Worm (Caenorhabditis elegans): ENCODE data around the gene ham-3.

The ham-3 gene

ce11 chrIII:10156269-10156668, 35.7 kb downstream of the ham-3 start:
- TF ChIP-seq egrh-3 (GFP tag; IDR thresholded peaks at IDR 0.05) (no peak), mcd-1 (GFP tag; IDR thresholded peaks at IDR 0.05) (no peak), athp-1 (tag; optimal IDR thresholded peaks at IDR 0.05) (no peak), Y53G8AR.9 (GFP tag; conservative IDR thresholded peaks at IDR 0.05) (no peak), F23B12.7 (tag; optimal IDR thresholded peaks at IDR 0.05; ENCODE audit: insufficient read depth) (no peak), F33H1.4 (GFP tag; IDR thresholded peaks at IDR 0.05) (no peak)

ce11 chrIII:10160385-10160784, 39.8 kb downstream of the ham-3 start, which contains the start of the genes K08E5.5 and mua-3:
K08E5.5 (minus strand) TSS chrIII:10160485.
mua-3 (plus strand) TSS chrIII:10160697.
- TF ChIP-seq ztf-22 (GFP tag; optimal IDR thresholded peaks at IDR 0.05), result no peak
- TF ChIP-seq tlf-1 (GFP tag; optimal IDR thresholded peaks at IDR 0.05), result no peak
- no peak for TF ChIP-seq mes-4 (tag; optimal IDR thresholded peaks at IDR 0.05)
- TF ChIP-seq mcd-1 (GFP tag; IDR thresholded peaks at IDR 0.05), result no peak
- TF ChIP-seq F22D6.2 (tag; optimal IDR thresholded peaks at IDR 0.05), result no peak
- TF ChIP-seq F57A8.1 (GFP tag; optimal IDR thresholded peaks at IDR 0.05), result no peak
- TF ChIP-seq Y56A3A.18 (GFP tag; IDR thresholded peaks at IDR 0.05), result no peak
- no peak for TF ChIP-seq B0336.3 (GFP tag; IDR thresholded peaks at IDR 0.05)
- TF ChIP-seq efl-1 (GFP tag; optimal IDR thresholded peaks at IDR 0.05), result no peak
- no peak for TF ChIP-seq B0035.1 (tag; optimal IDR thresholded peaks at IDR 0.05)
- no peak for TF ChIP-seq lin-35 (GFP tag; optimal IDR thresholded peaks at IDR 0.05)
- no peak for TF ChIP-seq snpc-3.4 (tag; optimal IDR thresholded peaks at IDR 0.05)
- TF ChIP-seq snpc-1.3 (tag; optimal IDR thresholded peaks at IDR 0.05; ENCODE audit: insufficient read depth), result no peak
- TF ChIP-seq nhr-27 (tag; optimal IDR thresholded peaks at IDR 0.05), result no peak
- no peak for TF ChIP-seq chd-7 (tag; optimal IDR thresholded peaks at IDR 0.05)
- TF ChIP-seq ccch-3 (GFP tag; optimal IDR thresholded peaks at IDR 0.05), result no peak
- no peak for TF ChIP-seq ets-4 (GFP tag; optimal IDR thresholded peaks at IDR 0.05)
- TF ChIP-seq C17E4.6 (GFP tag; IDR thresholded peaks at IDR 0.05), result no peak
- no peak for TF ChIP-seq athp-1 (tag; optimal IDR thresholded peaks at IDR 0.05)

DNA sequence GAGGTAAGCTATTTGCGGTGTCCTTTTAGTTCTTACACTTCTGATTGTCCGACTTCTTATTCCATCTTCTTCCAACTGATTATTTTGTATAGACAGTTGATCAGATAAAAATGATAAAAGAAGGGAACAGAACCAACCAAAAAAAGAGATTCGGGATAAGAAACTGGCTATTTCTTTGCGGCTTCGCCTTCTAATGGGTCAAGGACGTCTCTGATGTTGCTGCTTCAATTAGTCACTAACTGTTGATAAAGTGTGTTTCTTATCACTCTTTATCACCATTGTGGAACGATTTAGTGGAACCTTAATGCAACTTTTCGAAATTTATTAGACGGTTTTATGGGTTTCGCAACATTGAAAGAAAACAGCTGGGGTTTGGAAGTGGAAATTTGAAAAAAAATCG, 49.7 kb downstream of the ham-3 start:
- TF ChIP-seq C06A6.2 (GFP tag; conservative IDR thresholded peaks at IDR 0.05) (no peak), B0261.1 (tag; optimal IDR thresholded peaks at IDR 0.05) (no peak), cebp-1 (GFP tag; IDR thresholded peaks at IDR 0.05) (no peak), cebp-1 (tag; optimal IDR thresholded peaks at IDR 0.05) (no peak), xnd-1 (tag; optimal IDR thresholded peaks at IDR 0.05) (no peak), ztf-22 (GFP tag; optimal IDR thresholded peaks at IDR 0.05) (no peak), him-1 (tag; optimal IDR thresholded peaks at IDR 0.05) (no peak), lin-35 (GFP tag; optimal IDR thresholded peaks at IDR 0.05) (no peak), F22D6.2 (tag; optimal IDR thresholded peaks at IDR 0.05) (no peak), sea-2 (GFP tag; IDR thresholded peaks at IDR 0.05) (no peak), lsy-27 (tag; optimal IDR thresholded peaks at IDR 0.05; ENCODE audit: borderline replicate concordance, insufficient read depth) (no peak), F49E8.2 (tag; optimal IDR thresholded peaks at IDR 0.05; ENCODE audit: insufficient read depth) (no peak), rec-8 (tag; optimal IDR thresholded peaks at IDR 0.05) (no peak), lin-40 (tag; optimal IDR thresholded peaks at IDR 0.05) (no peak), madf-8 (GFP tag; conservative IDR thresholded peaks at IDR 0.05) (no peak)

Data from whole organism, young adult.